Fruit fly (Drosophila melanogaster): ENCODE measurements around the gene CG15239.

Gene CG15239

dm6 chrX:3866844-3867457 is 17.0 kb upstream of the CG15239 start (continued):
- no peak for TF ChIP-seq cg (GFP tag; optimal IDR thresholded peaks at IDR 0.05)
- TF ChIP-seq CG13624 (GFP tag; optimal IDR thresholded peaks at IDR 0.05), result no peak
- TF ChIP-seq Nf-YB (GFP tag; optimal IDR thresholded peaks at IDR 0.05), result no peak
- TF ChIP-seq CG1647 (GFP tag; optimal IDR thresholded peaks at IDR 0.05), result no peak
- TF ChIP-seq CG10147 (GFP tag; optimal IDR thresholded peaks at IDR 0.05), result no peak
- TF ChIP-seq esg (GFP tag; conservative IDR thresholded peaks at IDR 0.05), result no peak
- no peak for TF ChIP-seq CG17912 (GFP tag; optimal IDR thresholded peaks at IDR 0.05)
- no peak for TF ChIP-seq hb (GFP tag; IDR thresholded peaks at IDR 0.05; ENCODE audit: partially characterized antibody)
- TF ChIP-seq Chrac-16 (GFP tag; optimal IDR thresholded peaks at IDR 0.05), result no peak
- no peak for TF ChIP-seq CG16815 (GFP tag; optimal IDR thresholded peaks at IDR 0.05)
- TF ChIP-seq Atf-2 (GFP tag; optimal IDR thresholded peaks at IDR 0.05), result no peak
- no peak for TF ChIP-seq CG12659 (GFP tag; optimal IDR thresholded peaks at IDR 0.05)
- no peak for TF ChIP-seq CG12236 (GFP tag; optimal IDR thresholded peaks at IDR 0.05)
- no peak for TF ChIP-seq CrebB (tag; optimal IDR thresholded peaks at IDR 0.05)
- no peak for TF ChIP-seq CG11247 (GFP tag; IDR thresholded peaks at IDR 0.05)
- TF ChIP-seq CG12744 (GFP tag; optimal IDR thresholded peaks at IDR 0.05), result no peak
- no peak for TF ChIP-seq dan (GFP tag; IDR thresholded peaks at IDR 0.05)
- no peak for TF ChIP-seq Sry-δ (GFP tag; optimal IDR thresholded peaks at IDR 0.05)
- peak; percentile 13; the same call in 1 of the 2 replicates for TF ChIP-seq CG31441 (GFP tag; IDR thresholded peaks at IDR 0.05)
- TF ChIP-seq eyg (GFP tag; optimal IDR thresholded peaks at IDR 0.05), result no peak
- no peak for TF ChIP-seq Dip3 (GFP tag; optimal IDR thresholded peaks at IDR 0.05)
- TF ChIP-seq CG8388 (GFP tag; optimal IDR thresholded peaks at IDR 0.05), result no peak
- peak; percentile 5 for TF ChIP-seq CG2120 (GFP tag; optimal IDR thresholded peaks at IDR 0.05)
- no peak for TF ChIP-seq ERR (GFP tag; optimal IDR thresholded peaks at IDR 0.05)
- no peak for TF ChIP-seq amos (GFP tag; IDR thresholded peaks at IDR 0.05; ENCODE audit: partially characterized antibody)
- no peak for TF ChIP-seq Rx (GFP tag; IDR thresholded peaks at IDR 0.05)
- no peak for TF ChIP-seq ken (GFP tag; IDR thresholded peaks at IDR 0.05)
- TF ChIP-seq CG9727 (GFP tag; optimal IDR thresholded peaks at IDR 0.05), result no peak
- TF ChIP-seq lov (optimal IDR thresholded peaks at IDR 0.05), result no peak
- TF ChIP-seq lov (GFP tag; IDR thresholded peaks at IDR 0.05), result no peak
- no peak for TF ChIP-seq hkb (optimal IDR thresholded peaks at IDR 0.05)
- no peak for TF ChIP-seq hkb (GFP tag; IDR thresholded peaks at IDR 0.05)
- TF ChIP-seq crp (GFP tag; optimal IDR thresholded peaks at IDR 0.05), result no peak
- no peak for TF ChIP-seq CG8281 (tag; optimal IDR thresholded peaks at IDR 0.05)
- TF ChIP-seq sc (optimal IDR thresholded peaks at IDR 0.05), result no peak
- TF ChIP-seq sc (GFP tag; optimal IDR thresholded peaks at IDR 0.05), result no peak
- TF ChIP-seq ranshi (GFP tag; IDR thresholded peaks at IDR 0.05), result no peak
- TF ChIP-seq CG11560 (tag; IDR thresholded peaks at IDR 0.05), result no peak
- TF ChIP-seq Hmx (GFP tag; optimal IDR thresholded peaks at IDR 0.05), result no peak
- TF ChIP-seq Doc3 (GFP tag; IDR thresholded peaks at IDR 0.05; ENCODE audit: partially characterized antibody), result no peak
- TF ChIP-seq CG3163 (GFP tag; optimal IDR thresholded peaks at IDR 0.05), result no peak
- TF ChIP-seq E2f1 (GFP tag; IDR thresholded peaks at IDR 0.05), result no peak
- TF ChIP-seq CG17612 (GFP tag; IDR thresholded peaks at IDR 0.05), result no peak
- TF ChIP-seq gcm (GFP tag; optimal IDR thresholded peaks at IDR 0.05), result no peak
- TF ChIP-seq bbx (GFP tag; IDR thresholded peaks at IDR 0.05; ENCODE audit: partially characterized antibody), result no peak
- no peak for TF ChIP-seq crc (GFP tag; optimal IDR thresholded peaks at IDR 0.05)
- TF ChIP-seq Hand (GFP tag; optimal IDR thresholded peaks at IDR 0.05), result no peak
- TF ChIP-seq D19B (GFP tag; optimal IDR thresholded peaks at IDR 0.05), result no peak
- no peak for TF ChIP-seq H15 (GFP tag; IDR thresholded peaks at IDR 0.05)
- TF ChIP-seq CG3065 (GFP tag; optimal IDR thresholded peaks at IDR 0.05), result no peak
- no peak for TF ChIP-seq ara (GFP tag; IDR thresholded peaks at IDR 0.05)
- TF ChIP-seq HmgD (GFP tag; optimal IDR thresholded peaks at IDR 0.05), result no peak
